Worm (Caenorhabditis elegans): ENCODE data around the gene Y54G2A.77.

DNA sequence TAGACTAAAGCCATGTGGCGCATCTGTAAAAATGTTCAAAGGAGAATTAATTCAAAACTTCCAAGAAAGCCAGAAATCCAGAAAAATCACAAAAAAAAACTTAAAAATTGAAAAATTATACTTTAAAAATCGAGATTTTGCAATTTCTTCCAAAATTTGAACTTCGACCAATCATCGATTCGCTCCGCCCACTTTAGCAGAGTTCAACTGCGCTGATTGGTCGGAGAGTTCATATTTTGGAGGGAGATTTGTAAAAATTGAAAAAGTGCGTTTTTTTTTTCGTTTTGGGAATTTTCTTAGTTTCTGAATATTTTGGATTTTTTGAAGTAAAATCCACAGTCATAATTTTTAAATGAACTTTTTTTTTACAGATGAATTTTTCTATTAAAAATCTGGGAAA is 31.5 kb downstream of the Y54G2A.77 start:
- TF ChIP-seq ama-1 (optimal IDR thresholded peaks at IDR 0.05), result no peak
- no peak for TF ChIP-seq ets-7 (tag; optimal IDR thresholded peaks at IDR 0.05)
- TF ChIP-seq tbx-11 (GFP tag; IDR thresholded peaks at IDR 0.05), result no peak
- TF ChIP-seq flt-1 (GFP tag; IDR thresholded peaks at IDR 0.05), result no peak
- no peak for TF ChIP-seq hmg-4 (GFP tag; optimal IDR thresholded peaks at IDR 0.05)
- TF ChIP-seq scrt-1 (GFP tag; IDR thresholded peaks at IDR 0.05), result no peak
